Worm (Caenorhabditis elegans) whole organism, L4 larva: ENCODE measurements around the gene zyg-12.

Experiments
- D1046.2 ChIP-seq: fragments of 200-800 bp; sonication (Bioruptor generic); IDR thresholded peaks from 2 replicates; pipeline ENCODE4 v1.3.6; 2022; ENCODE audit warnings: missing genetic modification characterization, missing compliant biosample characterization
- F26F4.8 ChIP-seq: fragments of 200-800 bp; sonication (Bioruptor generic); conservative IDR thresholded peaks from 2 replicates; pipeline ENCODE4 v1.3.6; 2022; ENCODE audit warnings: missing genetic modification characterization, missing compliant biosample characterization
- F37D6.2 ChIP-seq: sonication (generic microtip); optimal IDR thresholded peaks from 2 replicates; lab custom pipeline; 2016; ENCODE audit warnings: mild to moderate bottlenecking, missing genetic modification characterization, missing compliant biosample characterization
- Y48G9A.11 ChIP-seq: fragments of 200-800 bp; sonication (Bioruptor generic); IDR thresholded peaks from 2 replicates; pipeline ENCODE4 v1.3.6; 2022; ENCODE audit warnings: missing genetic modification reagents, missing genetic modification characterization, missing compliant biosample characterization
- ZK546.5 ChIP-seq, 2 experiments: sonication (generic microtip); optimal IDR thresholded peaks; 2 replicates each; lab custom pipeline; 2017; ENCODE audit warnings: missing biosample characterization in 2 of 2, missing genetic modification characterization in 2 of 2
- aha-1 ChIP-seq: fragments of 150-350 bp; peaks from one replicate; lab custom pipeline; 2014; ENCODE audit warnings: missing biosample characterization, missing genetic modification characterization
- arid-1 ChIP-seq: fragments of 200-800 bp; sonication (Bioruptor generic); conservative IDR thresholded peaks from 2 replicates; pipeline ENCODE4 v1.3.6; 2022; ENCODE audit warnings: missing genetic modification reagents, missing genetic modification characterization, missing compliant biosample characterization
- ceh-20 ChIP-seq: fragments of 200-800 bp; sonication (Bioruptor generic); IDR thresholded peaks from 2 replicates; pipeline ENCODE4 v1.3.6; 2022; ENCODE audit warnings: missing genetic modification reagents, missing genetic modification characterization, missing compliant biosample characterization
- ceh-28 ChIP-seq: fragments of 150-350 bp; optimal IDR thresholded peaks from 2 replicates; lab custom pipeline; 2014; ENCODE audit warnings: missing biosample characterization, missing genetic modification reagents, missing genetic modification characterization
- ceh-32 ChIP-seq: sonication (generic microtip); optimal IDR thresholded peaks from 2 replicates; lab custom pipeline; 2016; ENCODE audit warnings: mild to moderate bottlenecking, missing genetic modification characterization, missing compliant biosample characterization; ENCODE audit not compliant: poor library complexity
- ceh-44 ChIP-seq: fragments of 200-800 bp; sonication (Bioruptor generic); IDR thresholded peaks from 2 replicates; pipeline ENCODE4 v1.3.6; 2022; ENCODE audit warnings: missing genetic modification reagents, missing genetic modification characterization, missing compliant biosample characterization
- ceh-62 ChIP-seq: sonication (generic microtip); optimal IDR thresholded peaks from 2 replicates; lab custom pipeline; 2017; ENCODE audit warnings: missing biosample characterization, missing genetic modification characterization
- ctbp-1 ChIP-seq: fragments of 200-800 bp; sonication (Bioruptor generic); IDR thresholded peaks from 2 replicates; pipeline ENCODE4 v1.3.6; 2022; ENCODE audit warnings: missing genetic modification reagents, missing genetic modification characterization, missing compliant biosample characterization
- daf-16 ChIP-seq, 3 experiments: sonication (generic microtip); optimal IDR thresholded peaks; 2 replicates each; lab custom pipeline; 2016 to 2017; ENCODE audit warnings: missing genetic modification characterization in 3 of 3, missing genetic modification reagents in 3 of 3, mild to moderate bottlenecking in 2 of 3, missing compliant biosample characterization in 2 of 3, missing biosample characterization in 1 of 3, moderate library complexity in 1 of 3
- daf-8 ChIP-seq: fragments of 200-800 bp; sonication (Bioruptor generic); IDR thresholded peaks from 2 replicates; pipeline ENCODE4 v1.3.6; 2022; ENCODE audit warnings: missing genetic modification characterization, missing compliant biosample characterization
- dmd-6 ChIP-seq: fragments of 200-800 bp; sonication (Bioruptor generic); IDR thresholded peaks from 2 replicates; pipeline ENCODE4 v1.3.6; 2022; ENCODE audit warnings: missing genetic modification reagents, missing genetic modification characterization, missing compliant biosample characterization
- dpl-1 ChIP-seq: fragments of 150-350 bp; optimal IDR thresholded peaks from 2 replicates; lab custom pipeline; 2014; ENCODE audit warnings: missing biosample characterization, missing genetic modification reagents, missing genetic modification characterization
- dve-1 ChIP-seq: sonication (generic microtip); optimal IDR thresholded peaks from 2 replicates; lab custom pipeline; 2017; ENCODE audit warnings: antibody characterized with exemption, mild to moderate bottlenecking, missing genetic modification characterization, missing compliant biosample characterization; ENCODE audit not compliant: insufficient read depth
- egl-27 ChIP-seq: sonication (generic microtip); optimal IDR thresholded peaks from 3 replicates; lab custom pipeline; 2017; ENCODE audit warnings: missing biosample characterization, missing genetic modification reagents, missing genetic modification characterization
- egl-43 ChIP-seq: fragments of 200-800 bp; sonication (Bioruptor generic); IDR thresholded peaks from 2 replicates; pipeline ENCODE4 v1.3.6; 2022; ENCODE audit warnings: missing genetic modification reagents, missing genetic modification characterization, missing compliant biosample characterization
- fos-1 ChIP-seq: fragments of 150-350 bp; optimal IDR thresholded peaks from 2 replicates; lab custom pipeline; 2014; ENCODE audit warnings: missing biosample characterization, missing genetic modification characterization
- hmg-1.1 ChIP-seq: fragments of 200-800 bp; sonication (Bioruptor generic); IDR thresholded peaks from 2 replicates; pipeline ENCODE4 v1.3.6; 2022; ENCODE audit warnings: missing genetic modification reagents, missing genetic modification characterization, missing compliant biosample characterization
- lin-1 ChIP-seq: fragments of 200-800 bp; sonication (Bioruptor generic); IDR thresholded peaks from 2 replicates; pipeline ENCODE4 v1.3.6; 2022; ENCODE audit warnings: missing genetic modification reagents, missing genetic modification characterization, missing compliant biosample characterization
- lin-13 ChIP-seq: fragments of 150-350 bp; optimal IDR thresholded peaks from 2 replicates; lab custom pipeline; 2014; ENCODE audit warnings: missing biosample characterization, missing genetic modification reagents, missing genetic modification characterization
- lin-38 ChIP-seq: fragments of 200-800 bp; sonication (Bioruptor generic); IDR thresholded peaks from 2 replicates; pipeline ENCODE4 v1.3.6; 2022; ENCODE audit warnings: missing genetic modification reagents, missing genetic modification characterization, missing compliant biosample characterization
- lsy-2 ChIP-seq, 2 experiments: fragments of 150-350 bp in 1 of 2; sonication (generic microtip) in 1 of 2; optimal IDR thresholded peaks; 2 replicates each; lab custom pipeline; 2014 to 2017; ENCODE audit warnings: missing biosample characterization in 2 of 2, missing genetic modification characterization in 2 of 2
- madf-5 ChIP-seq, 2 experiments: fragments of 200-800 bp; sonication (Bioruptor generic); IDR thresholded peaks; 2 replicates each; pipeline ENCODE4 v1.3.6; 2022; ENCODE audit warnings: missing compliant biosample characterization in 2 of 2, missing genetic modification characterization in 2 of 2
- madf-9 ChIP-seq: fragments of 200-800 bp; sonication (Bioruptor generic); conservative IDR thresholded peaks from 2 replicates; pipeline ENCODE4 v1.3.6; 2022; ENCODE audit warnings: missing genetic modification reagents, missing genetic modification characterization, missing compliant biosample characterization
- mxl-3 ChIP-seq: fragments of 200-800 bp; sonication (Bioruptor generic); optimal IDR thresholded peaks from 2 replicates; lab custom pipeline; 2018; ENCODE audit warnings: mild to moderate bottlenecking, missing genetic modification characterization, missing compliant biosample characterization
- nhr-111 ChIP-seq: fragments of 200-800 bp; sonication (Bioruptor generic); optimal IDR thresholded peaks from 2 replicates; lab custom pipeline; 2018; ENCODE audit warnings: mild to moderate bottlenecking, missing genetic modification characterization, missing compliant biosample characterization
- nhr-237 ChIP-seq: sonication (generic microtip); optimal IDR thresholded peaks from 2 replicates; lab custom pipeline; 2017; ENCODE audit warnings: missing biosample characterization, missing genetic modification characterization
- nhr-28 ChIP-seq: fragments of 150-350 bp; optimal IDR thresholded peaks from 2 replicates; lab custom pipeline; 2014; ENCODE audit warnings: missing biosample characterization, missing genetic modification characterization
- nhr-41 ChIP-seq: fragments of 200-800 bp; sonication (Bioruptor generic); IDR thresholded peaks from 2 replicates; pipeline ENCODE4 v1.3.6; 2022; ENCODE audit warnings: missing genetic modification reagents, missing genetic modification characterization, missing compliant biosample characterization
- nhr-42 ChIP-seq: fragments of 200-800 bp; sonication (Bioruptor generic); IDR thresholded peaks from 2 replicates; pipeline ENCODE4 v1.3.6; 2022; ENCODE audit warnings: missing genetic modification characterization, missing compliant biosample characterization
- nhr-48 ChIP-seq: sonication (generic microtip); optimal IDR thresholded peaks from 2 replicates; lab custom pipeline; 2016; ENCODE audit warnings: mild to moderate bottlenecking, missing genetic modification characterization, missing compliant biosample characterization
- pha-4 ChIP-seq, 2 experiments: fragments of 150-350 bp in 1 of 2; fragments of 200-800 bp in 1 of 2; sonication (Bioruptor generic) in 1 of 2; IDR thresholded peaks in 1 of 2; optimal IDR thresholded peaks in 1 of 2; 2 replicates each; pipeline versions ENCODE4 v1.3.6 to Lab custom; 2014 to 2022; ENCODE audit warnings: missing genetic modification characterization in 2 of 2, missing genetic modification reagents in 2 of 2, missing biosample characterization in 1 of 2, missing compliant biosample characterization in 1 of 2
- pqm-1 ChIP-seq: sonication (generic microtip); optimal IDR thresholded peaks from 2 replicates; lab custom pipeline; 2017; ENCODE audit warnings: missing biosample characterization, missing genetic modification characterization
- rbr-2 ChIP-seq: sonication (generic microtip); optimal IDR thresholded peaks from 2 replicates; lab custom pipeline; 2016; ENCODE audit warnings: missing genotype, missing genetic modification characterization, missing compliant biosample characterization
- saeg-2 ChIP-seq: fragments of 200-800 bp; sonication (Bioruptor generic); IDR thresholded peaks from 2 replicates; pipeline ENCODE4 v1.3.6; 2022; ENCODE audit warnings: missing genetic modification reagents, missing genetic modification characterization, missing compliant biosample characterization
- sdz-12 ChIP-seq: fragments of 200-800 bp; sonication (Bioruptor generic); optimal IDR thresholded peaks from 2 replicates; lab custom pipeline; 2018; ENCODE audit warnings: mild to moderate bottlenecking, missing genetic modification characterization, missing compliant biosample characterization
- set-16 ChIP-seq: fragments of 200-800 bp; sonication (Bioruptor generic); IDR thresholded peaks from 2 replicates; pipeline ENCODE4 v1.3.6; 2022; ENCODE audit warnings: missing genetic modification reagents, missing genetic modification characterization, missing compliant biosample characterization
- snpc-1.2 ChIP-seq: fragments of 200-800 bp; sonication (Bioruptor generic); IDR thresholded peaks from 2 replicates; pipeline ENCODE4 v1.3.6; 2022; ENCODE audit warnings: missing genetic modification reagents, missing genetic modification characterization, missing compliant biosample characterization
- spr-3 ChIP-seq: fragments of 200-800 bp; sonication (Bioruptor generic); optimal IDR thresholded peaks from 2 replicates; lab custom pipeline; 2018; ENCODE audit warnings: mild to moderate bottlenecking, missing genetic modification characterization, missing compliant biosample characterization
- unc-130 ChIP-seq: sonication (generic microtip); optimal IDR thresholded peaks from 2 replicates; lab custom pipeline; 2016; ENCODE audit warnings: missing genetic modification reagents, missing genetic modification characterization, missing compliant biosample characterization
- unc-39 ChIP-seq: sonication (generic microtip); optimal IDR thresholded peaks from 2 replicates; lab custom pipeline; 2017; ENCODE audit warnings: missing biosample characterization, missing genetic modification characterization
- unc-62 ChIP-seq, 3 experiments: fragments of 150-350 bp in 1 of 3; sonication (generic microtip); optimal IDR thresholded peaks in 2 of 3; peaks in 1 of 3; 1 replicate in 1 of 3; 2 replicates in 2 of 3; lab custom pipeline; 2014 to 2017; ENCODE audit warnings: missing biosample characterization in 3 of 3, missing genetic modification characterization in 3 of 3, missing genetic modification reagents in 3 of 3, missing genotype in 1 of 3
- vab-7 ChIP-seq: fragments of 200-800 bp; sonication (Bioruptor generic); IDR thresholded peaks from 2 replicates; pipeline ENCODE4 v1.3.6; 2022; ENCODE audit warnings: missing genetic modification reagents, missing genetic modification characterization, missing compliant biosample characterization
- zfp-3 ChIP-seq: fragments of 200-800 bp; sonication (Bioruptor generic); conservative IDR thresholded peaks from 2 replicates; pipeline ENCODE4 v1.3.6; 2022; ENCODE audit warnings: missing genetic modification reagents, missing genetic modification characterization, missing compliant biosample characterization
- zip-11 ChIP-seq: fragments of 200-800 bp; sonication (Bioruptor generic); IDR thresholded peaks from 2 replicates; pipeline ENCODE4 v1.3.6; 2022; ENCODE audit warnings: missing genetic modification characterization, missing compliant biosample characterization

Gene zyg-12

ce11 chrII:4942397-4942796, 7.3 kb upstream of the zyg-12 start (continued):
- peak; percentile 55 for TF ChIP-seq lin-13 (GFP tag; lab: Kevin White, UChicago)
- peak; percentile 66 for TF ChIP-seq unc-130 (GFP tag; lab: Kevin White, UChicago)
- TF ChIP-seq nhr-111 (GFP tag; lab: Kevin White, UChicago), result peak; percentile 38
- TF ChIP-seq ceh-20 (GFP tag; lab: Robert Waterston, UW), result no peak
- TF ChIP-seq ceh-32 (tag; lab: Kevin White, UChicago), result no peak
- TF ChIP-seq ceh-44 (GFP tag; lab: Robert Waterston, UW), result no peak
- no peak; the same call in 1 of the 2 replicates for TF ChIP-seq F26F4.8 (GFP tag; lab: Robert Waterston, UW)
- TF ChIP-seq Y48G9A.11, result peak; percentile 79
- TF ChIP-seq nhr-28 (tag; lab: Kevin White, UChicago), result no peak
- 0 out of 2 replicates have a peak, but pooled peaks have one; percentile 74 for TF ChIP-seq daf-8 (GFP tag; lab: Robert Waterston, UW)
- peak; percentile 38 to 67; a peak in 2 of 4 replicates for TF ChIP-seq madf-5 (GFP tag; IDR thresholded peaks at IDR 0.05; lab: Robert Waterston, UW)
- TF ChIP-seq pqm-1, result no peak
- peak; percentile 75 for TF ChIP-seq nhr-42 (GFP tag; lab: Robert Waterston, UW)
- TF ChIP-seq sdz-12 (GFP tag; lab: Kevin White, UChicago), result no peak
- TF ChIP-seq unc-62 (GFP tag; optimal IDR thresholded peaks at IDR 0.05 in 1 of 2; lab: Kevin White, UChicago), result no peak
- no peak for TF ChIP-seq unc-62 (tag; optimal IDR thresholded peaks at IDR 0.05; lab: Kevin White, UChicago)
- TF ChIP-seq set-16 (GFP tag; lab: Robert Waterston, UW), result peak; percentile 65
- peak; percentile 71; the same call in 1 of the 2 replicates for TF ChIP-seq D1046.2 (GFP tag; lab: Robert Waterston, UW)
- TF ChIP-seq nhr-237 (tag; lab: Kevin White, UChicago), result no peak
- TF ChIP-seq egl-27, result no peak
- TF ChIP-seq pha-4 (GFP tag; IDR thresholded peaks at IDR 0.05; lab: Robert Waterston, UW), result peak; percentile 81
- TF ChIP-seq pha-4 (tag; optimal IDR thresholded peaks at IDR 0.05; lab: Kevin White, UChicago), result no peak
- TF ChIP-seq arid-1 (GFP tag; lab: Robert Waterston, UW), result peak; percentile 84
- TF ChIP-seq saeg-2, result 0 out of 2 replicates have a peak, but pooled peaks have one; percentile 77
- TF ChIP-seq zip-11 (GFP tag; lab: Robert Waterston, UW), result no peak
- TF ChIP-seq unc-39 (tag; lab: Kevin White, UChicago), result no peak
- peak; percentile 23 for TF ChIP-seq dve-1 (tag; lab: Kevin White, UChicago)
- peak; percentile 47 for TF ChIP-seq dmd-6 (GFP tag; lab: Robert Waterston, UW)
- TF ChIP-seq vab-7 (GFP tag; lab: Robert Waterston, UW), result peak; percentile 69
- no peak for TF ChIP-seq snpc-1.2 (GFP tag; lab: Robert Waterston, UW)
- TF ChIP-seq lin-38 (GFP tag; lab: Robert Waterston, UW), result peak; percentile 76
- TF ChIP-seq madf-9 (GFP tag; lab: Robert Waterston, UW), result peak; percentile 63; the same call in 1 of the 2 replicates
- TF ChIP-seq mxl-3, result peak; percentile 7
- peak; percentile 82 for TF ChIP-seq egl-43
- TF ChIP-seq zfp-3, result peak; percentile 82
- peak; percentile 51 for TF ChIP-seq aha-1
- TF ChIP-seq ceh-62 (tag; lab: Kevin White, UChicago), result no peak
- TF ChIP-seq nhr-41 (GFP tag; lab: Robert Waterston, UW), result 0 out of 2 replicates have a peak, but pooled peaks have one; percentile 30
- no peak for TF ChIP-seq nhr-48 (tag; lab: Kevin White, UChicago)
- peak; percentile 79 for TF ChIP-seq ctbp-1
- peak; percentile 65 for TF ChIP-seq hmg-1.1 (GFP tag; lab: Robert Waterston, UW)
- no peak for TF ChIP-seq fos-1 (tag; lab: Kevin White, UChicago)
- TF ChIP-seq rbr-2 (tag; lab: Kevin White, UChicago), result peak; percentile 42
- TF ChIP-seq lin-1 (GFP tag; lab: Robert Waterston, UW), result peak; percentile 22; the same call in 1 of the 2 replicates
- TF ChIP-seq ZK546.5 (tag; optimal IDR thresholded peaks at IDR 0.05; lab: Kevin White, UChicago), result no peak
- TF ChIP-seq spr-3, result peak; percentile 36
- no peak for TF ChIP-seq F37D6.2 (tag; lab: Kevin White, UChicago)
- no peak for TF ChIP-seq ceh-28 (tag; lab: Kevin White, UChicago)
- TF ChIP-seq daf-16 (GFP tag; optimal IDR thresholded peaks at IDR 0.05; lab: Kevin White, UChicago), result peak; percentile 4 to 31
- TF ChIP-seq daf-16 (tag; optimal IDR thresholded peaks at IDR 0.05; lab: Kevin White, UChicago), result peak; percentile 37
- no peak for TF ChIP-seq dpl-1
- peak in 1 of 2 experiments; percentile 16 for TF ChIP-seq lsy-2 (tag; optimal IDR thresholded peaks at IDR 0.05; lab: Kevin White, UChicago)
